Worm (Caenorhabditis elegans) whole organism, L1 larva: ENCODE results near the gene rmd-3.
A peak's percentile ranks its signal among the peaks of the same experiment; 100 is the strongest.

Source experiments
- C04F5.9 ChIP-seq: sonication (generic microtip); optimal IDR thresholded peaks from 2 replicates; lab custom pipeline; 2016; ENCODE audit warnings: missing genetic modification characterization, missing compliant biosample characterization
- C34B4.2 ChIP-seq: sonication (generic microtip); optimal IDR thresholded peaks from 2 replicates; lab custom pipeline; 2017; ENCODE audit warnings: mild to moderate bottlenecking, missing genetic modification characterization, missing compliant biosample characterization
- aha-1 ChIP-seq: fragments of 150-350 bp; optimal IDR thresholded peaks from 2 replicates; lab custom pipeline; 2014; ENCODE audit warnings: missing biosample characterization, missing genetic modification characterization
- ceh-88 ChIP-seq: fragments of 200-800 bp; sonication (Bioruptor generic); IDR thresholded peaks from 2 replicates; pipeline ENCODE4 v1.3.6; 2022; ENCODE audit warnings: missing genetic modification characterization, missing compliant biosample characterization
- ceh-90 ChIP-seq: sonication (generic microtip); optimal IDR thresholded peaks from 2 replicates; lab custom pipeline; 2016; ENCODE audit warnings: missing genetic modification characterization, missing compliant biosample characterization
- egl-27 ChIP-seq, 2 experiments: fragments of 150-350 bp in 1 of 2; sonication (generic microtip); optimal IDR thresholded peaks; 3 replicates each; lab custom pipeline; 2017 to 2018; ENCODE audit warnings: missing biosample characterization in 2 of 2, missing genetic modification characterization in 2 of 2, missing genetic modification reagents in 2 of 2
- ets-5 ChIP-seq: fragments of 200-800 bp; sonication (Bioruptor generic); IDR thresholded peaks from 2 replicates; pipeline ENCODE4 v1.3.6; 2022; ENCODE audit warnings: missing genetic modification characterization, missing compliant biosample characterization
- fkh-4 ChIP-seq: sonication (generic microtip); optimal IDR thresholded peaks from 2 replicates; lab custom pipeline; 2016; ENCODE audit warnings: missing compliant biosample characterization, missing genetic modification characterization, borderline replicate concordance
- fkh-8 ChIP-seq: sonication (generic microtip); optimal IDR thresholded peaks from 2 replicates; lab custom pipeline; 2016; ENCODE audit warnings: mild to moderate bottlenecking, missing genetic modification characterization, missing compliant biosample characterization
- hpl-2 ChIP-seq: fragments of 150-350 bp; optimal IDR thresholded peaks from 2 replicates; lab custom pipeline; 2014; ENCODE audit warnings: missing biosample characterization, missing genetic modification reagents, missing genetic modification characterization
- isw-1 ChIP-seq: fragments of 200-800 bp; sonication (Bioruptor generic); IDR thresholded peaks from 2 replicates; pipeline ENCODE4 v1.3.6; 2022; ENCODE audit warnings: missing genetic modification characterization, missing compliant biosample characterization
- jun-1 ChIP-seq: fragments of 150-350 bp; optimal IDR thresholded peaks from 2 replicates; lab custom pipeline; 2014; ENCODE audit warnings: missing biosample characterization, missing genetic modification reagents, missing genetic modification characterization
- lin-13 ChIP-seq: fragments of 150-350 bp; optimal IDR thresholded peaks from 2 replicates; lab custom pipeline; 2014; ENCODE audit warnings: missing biosample characterization, missing genetic modification reagents, missing genetic modification characterization
- lin-14 ChIP-seq: fragments of 200-800 bp; sonication (Bioruptor generic); optimal IDR thresholded peaks from 2 replicates; lab custom pipeline; 2018; ENCODE audit warnings: mild to moderate bottlenecking, missing genetic modification characterization, moderate library complexity, missing compliant biosample characterization
- lin-35 ChIP-seq, 2 experiments: fragments of 150-350 bp; optimal IDR thresholded peaks; 2 replicates each; lab custom pipeline; 2014; ENCODE audit warnings: missing biosample characterization in 2 of 2, missing genetic modification characterization in 2 of 2, missing genetic modification reagents in 2 of 2
- lin-39 ChIP-seq: fragments of 150-350 bp; optimal IDR thresholded peaks from 2 replicates; lab custom pipeline; 2014; ENCODE audit warnings: missing biosample characterization, missing genetic modification reagents, missing genetic modification characterization
- lsy-2 ChIP-seq, 2 experiments: fragments of 150-350 bp; optimal IDR thresholded peaks; 2 replicates each; lab custom pipeline; 2014; ENCODE audit warnings: missing biosample characterization in 2 of 2, missing genetic modification characterization in 2 of 2
- mef-2 ChIP-seq: fragments of 150-350 bp; optimal IDR thresholded peaks from 2 replicates; lab custom pipeline; 2014; ENCODE audit warnings: missing biosample characterization, missing genetic modification characterization
- nhr-19 ChIP-seq: fragments of 200-800 bp; sonication (Bioruptor generic); conservative IDR thresholded peaks from 2 replicates; pipeline ENCODE4 v1.3.6; 2022; ENCODE audit warnings: missing genetic modification characterization, missing compliant biosample characterization
- nhr-20 ChIP-seq: sonication (generic microtip); optimal IDR thresholded peaks from 2 replicates; lab custom pipeline; 2016; ENCODE audit warnings: mild to moderate bottlenecking, missing genetic modification characterization, missing compliant biosample characterization
- nhr-28 ChIP-seq: fragments of 150-350 bp; optimal IDR thresholded peaks from 2 replicates; lab custom pipeline; 2014; ENCODE audit warnings: missing biosample characterization, missing genetic modification characterization
- nhr-47 ChIP-seq: sonication (generic microtip); optimal IDR thresholded peaks from 2 replicates; lab custom pipeline; 2016; ENCODE audit warnings: mild to moderate bottlenecking, missing genetic modification characterization, moderate library complexity, missing compliant biosample characterization
- nhr-71 ChIP-seq: sonication (generic microtip); optimal IDR thresholded peaks from 2 replicates; lab custom pipeline; 2016; ENCODE audit warnings: mild to moderate bottlenecking, missing genetic modification characterization, moderate library complexity, missing compliant biosample characterization
- nhr-76 ChIP-seq: sonication (generic microtip); optimal IDR thresholded peaks from 2 replicates; lab custom pipeline; 2017; ENCODE audit warnings: missing biosample characterization, missing genetic modification characterization
- nhr-85 ChIP-seq: sonication (generic microtip); peaks from one replicate; lab custom pipeline; 2016; ENCODE audit warnings: missing genetic modification characterization, inconsistent platforms, missing compliant biosample characterization
- pqm-1 ChIP-seq: sonication (generic microtip); optimal IDR thresholded peaks from 3 replicates; lab custom pipeline; 2017; ENCODE audit warnings: missing biosample characterization, missing genetic modification characterization
- snu-23 ChIP-seq: sonication (generic microtip); optimal IDR thresholded peaks from 2 replicates; lab custom pipeline; 2016; ENCODE audit warnings: missing genetic modification characterization, missing compliant biosample characterization
- tbx-2 ChIP-seq: sonication (generic microtip); optimal IDR thresholded peaks from 2 replicates; lab custom pipeline; 2016; ENCODE audit warnings: missing genetic modification characterization, missing compliant biosample characterization
- ztf-11 ChIP-seq, 2 experiments: sonication (generic microtip); optimal IDR thresholded peaks; 2 replicates each; lab custom pipeline; 2016 to 2017; ENCODE audit warnings: missing genetic modification characterization in 2 of 2, missing biosample characterization in 1 of 2, missing compliant biosample characterization in 1 of 2

rmd-3 gene

DNA sequence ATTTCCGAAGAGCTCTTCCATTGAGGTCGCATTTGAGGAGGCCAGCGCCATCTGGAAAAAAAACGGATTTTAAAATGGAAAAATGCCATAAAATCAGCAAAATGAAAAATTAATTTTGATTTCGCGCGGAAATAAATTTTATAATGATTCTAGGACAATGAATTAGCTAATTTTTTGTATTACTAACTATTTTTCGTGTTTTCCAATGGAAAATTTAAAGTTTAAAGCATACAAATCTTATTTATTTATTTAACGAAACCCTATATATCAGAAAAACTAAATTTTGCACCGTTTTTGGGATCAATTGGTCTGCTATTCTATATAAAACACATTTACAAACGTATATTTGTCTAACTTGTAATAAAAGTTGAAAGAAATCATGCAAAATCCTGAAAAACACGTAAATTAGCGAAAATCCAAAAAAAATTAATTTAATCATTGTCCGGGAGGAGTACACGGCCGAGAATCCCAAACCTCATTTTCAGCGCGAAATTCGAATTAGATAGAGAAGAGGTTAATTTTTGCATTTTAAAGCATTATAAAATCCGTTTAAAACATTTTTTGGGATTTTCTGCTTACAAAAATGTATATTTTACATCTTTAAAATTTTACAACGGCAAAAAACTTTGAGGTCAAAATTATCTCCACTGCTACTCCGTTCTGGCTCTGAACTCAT, 49.2 kb downstream of the rmd-3 start, which contains the start of gene C47G2.3 (continued):
- TF ChIP-seq tbx-2 (tag; lab: Kevin White, UChicago) (peak; percentile 37), lin-13 (GFP tag; lab: Kevin White, UChicago) (no peak), fkh-8 (tag; lab: Kevin White, UChicago) (no peak), C04F5.9 (tag; lab: Kevin White, UChicago) (no peak), lin-39 (tag; lab: Kevin White, UChicago) (peak; percentile 41), lin-14 (peak; percentile 4), jun-1 (tag; lab: Kevin White, UChicago) (no peak), pqm-1 (tag; lab: Kevin White, UChicago) (no peak), nhr-28 (tag; lab: Kevin White, UChicago) (peak; percentile 7), nhr-19 (GFP tag; lab: Robert Waterston, UW) (peak; percentile 52), egl-27 (tag; optimal IDR thresholded peaks at IDR 0.05; lab: Kevin White, UChicago) (no peak), nhr-71 (tag; lab: Kevin White, UChicago) (peak; percentile 66), ceh-88 (no peak), ztf-11 (tag; optimal IDR thresholded peaks at IDR 0.05; lab: Kevin White, UChicago) (peak in 1 of 2 experiments; percentile 64), snu-23 (GFP tag; lab: Kevin White, UChicago) (peak; percentile 48), hpl-2 (GFP tag; lab: Kevin White, UChicago) (no peak), ets-5 (no peak), nhr-20 (tag; lab: Kevin White, UChicago) (peak; percentile 55), nhr-85 (tag; lab: Kevin White, UChicago) (peak; percentile 75), mef-2 (no peak), fkh-4 (tag; lab: Kevin White, UChicago) (peak; percentile 31), lsy-2 (tag; optimal IDR thresholded peaks at IDR 0.05; lab: Kevin White, UChicago) (peak; percentile 35 to 49), isw-1 (GFP tag; lab: Robert Waterston, UW) (no peak), C34B4.2 (tag; lab: Kevin White, UChicago) (no peak), nhr-47 (tag; lab: Kevin White, UChicago) (peak; percentile 60), nhr-76 (tag; lab: Kevin White, UChicago) (no peak), ceh-90 (tag; lab: Kevin White, UChicago) (peak; percentile 75), aha-1 (tag; lab: Kevin White, UChicago) (no peak), lin-35 (GFP tag; optimal IDR thresholded peaks at IDR 0.05; lab: Kevin White, UChicago) (peak; percentile 54 to 90)
